Fruit fly (Drosophila melanogaster): Measurements from ENCODE around the gene CG42788.

Gene CG42788

DNA sequence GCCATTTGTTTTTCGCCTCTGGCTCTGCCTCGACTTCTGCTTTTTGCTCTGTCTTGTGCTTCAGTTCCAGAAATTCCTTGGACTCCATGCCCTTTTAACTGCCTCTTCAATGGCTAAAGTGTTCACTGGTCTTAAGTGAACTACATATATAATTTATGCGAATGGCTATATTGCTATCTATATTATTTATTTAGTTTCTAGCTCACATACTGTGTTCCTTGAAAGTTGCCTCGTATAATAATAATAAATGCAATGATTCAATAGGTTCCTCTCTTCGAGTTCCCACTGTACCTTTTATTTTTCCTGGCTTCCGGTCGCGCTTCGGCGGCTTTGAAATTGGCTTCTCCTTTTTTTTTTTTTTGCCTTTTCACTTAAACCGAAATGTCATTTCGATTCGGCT lies 12.0 kb downstream of the CG42788 start (continued):
- no peak for TF ChIP-seq ci (GFP tag; IDR thresholded peaks at IDR 0.05)
- peak; percentile 12 to 14 for TF ChIP-seq dpn (GFP tag; optimal IDR thresholded peaks at IDR 0.05)
- no peak for TF ChIP-seq CkIIα-i1 (GFP tag; IDR thresholded peaks at IDR 0.05)
- no peak for TF ChIP-seq CG15479 (GFP tag; optimal IDR thresholded peaks at IDR 0.05)
- TF ChIP-seq CG9817 (tag; optimal IDR thresholded peaks at IDR 0.05): peak; percentile 46
- TF ChIP-seq CG17186 (GFP tag; optimal IDR thresholded peaks at IDR 0.05): no peak
- no peak for TF ChIP-seq CG5953 (GFP tag; IDR thresholded peaks at IDR 0.05)
- no peak for TF ChIP-seq tup (GFP tag; optimal IDR thresholded peaks at IDR 0.05)
- TF ChIP-seq CG6683 (GFP tag; optimal IDR thresholded peaks at IDR 0.05): no peak
- TF ChIP-seq nmo (GFP tag; optimal IDR thresholded peaks at IDR 0.05): no peak
- no peak for TF ChIP-seq tx (GFP tag; optimal IDR thresholded peaks at IDR 0.05)
- no peak for TF ChIP-seq salm (tag; optimal IDR thresholded peaks at IDR 0.05)
- no peak for TF ChIP-seq maf-S (GFP tag; optimal IDR thresholded peaks at IDR 0.05)
- TF ChIP-seq az2 (GFP tag; optimal IDR thresholded peaks at IDR 0.05): peak; percentile 7
- TF ChIP-seq CG8290 (GFP tag; optimal IDR thresholded peaks at IDR 0.05): no peak
- TF ChIP-seq CG8290 (tag; optimal IDR thresholded peaks at IDR 0.05): peak in 1 of 2 experiments; percentile 31
- no peak for TF ChIP-seq CG5245 (GFP tag; optimal IDR thresholded peaks at IDR 0.05)
- TF ChIP-seq CG8359 (GFP tag; optimal IDR thresholded peaks at IDR 0.05; ENCODE audit: borderline replicate concordance): no peak
- no peak for TF ChIP-seq HmgZ (tag; optimal IDR thresholded peaks at IDR 0.05)
- TF ChIP-seq Taf1 (GFP tag; IDR thresholded peaks at IDR 0.05): no peak
- no peak for TF ChIP-seq CG10431 (GFP tag; optimal IDR thresholded peaks at IDR 0.05)
- TF ChIP-seq org-1 (GFP tag; optimal IDR thresholded peaks at IDR 0.05): no peak
- peak; percentile 66 for TF ChIP-seq lab (GFP tag; optimal IDR thresholded peaks at IDR 0.05)
- TF ChIP-seq pb (GFP tag; optimal IDR thresholded peaks at IDR 0.05): no peak
- TF ChIP-seq CG16815 (GFP tag; optimal IDR thresholded peaks at IDR 0.05): no peak
- peak; percentile 11 for TF ChIP-seq CG7839 (tag; optimal IDR thresholded peaks at IDR 0.05)
- no peak for TF ChIP-seq crp (GFP tag; optimal IDR thresholded peaks at IDR 0.05)
- TF ChIP-seq NK7.1 (GFP tag; optimal IDR thresholded peaks at IDR 0.05): no peak
- no peak for TF ChIP-seq CG9727 (GFP tag; optimal IDR thresholded peaks at IDR 0.05)
- TF ChIP-seq ara (GFP tag; IDR thresholded peaks at IDR 0.05): no peak
- peak; percentile 42 for TF ChIP-seq PHDP (tag; optimal IDR thresholded peaks at IDR 0.05)
- no peak for TF ChIP-seq CG11723 (GFP tag; optimal IDR thresholded peaks at IDR 0.05)
- TF ChIP-seq CG17359 (tag; optimal IDR thresholded peaks at IDR 0.05): peak; percentile 34
- TF ChIP-seq Ptx1 (GFP tag; IDR thresholded peaks at IDR 0.05): peak; percentile 14; the same call in 1 of the 2 replicates
- no peak for TF ChIP-seq tna (GFP tag; IDR thresholded peaks at IDR 0.05; ENCODE audit: partially characterized antibody)
- peak; percentile 81 for TF ChIP-seq CG18599 (GFP tag; optimal IDR thresholded peaks at IDR 0.05)
- TF ChIP-seq CG30403 (GFP tag; optimal IDR thresholded peaks at IDR 0.05): peak; percentile 41
- no peak for TF ChIP-seq Dip3 (GFP tag; optimal IDR thresholded peaks at IDR 0.05)
- TF ChIP-seq dan (GFP tag; IDR thresholded peaks at IDR 0.05): no peak
- no peak for TF ChIP-seq gsb (GFP tag; IDR thresholded peaks at IDR 0.05)
- no peak for TF ChIP-seq ac (GFP tag; optimal IDR thresholded peaks at IDR 0.05)
- TF ChIP-seq tin (GFP tag; optimal IDR thresholded peaks at IDR 0.05): peak; percentile 1
- TF ChIP-seq Sox100B (GFP tag; optimal IDR thresholded peaks at IDR 0.05): no peak
- peak in 1 of 2 experiments; percentile 28 for TF ChIP-seq bsh (GFP tag; optimal IDR thresholded peaks at IDR 0.05)
- no peak for TF ChIP-seq usp (GFP tag; optimal IDR thresholded peaks at IDR 0.05)
- TF ChIP-seq CG8281 (tag; optimal IDR thresholded peaks at IDR 0.05): no peak
- TF ChIP-seq sim (GFP tag; IDR thresholded peaks at IDR 0.05): no peak
- TF ChIP-seq toy (GFP tag; IDR thresholded peaks at IDR 0.05): no peak
- TF ChIP-seq Vsx1 (GFP tag; optimal IDR thresholded peaks at IDR 0.05): no peak
- TF ChIP-seq CG2875 (GFP tag; optimal IDR thresholded peaks at IDR 0.05): no peak
- TF ChIP-seq pan (optimal IDR thresholded peaks at IDR 0.05): no peak
- TF ChIP-seq pan (GFP tag; optimal IDR thresholded peaks at IDR 0.05 in 1 of 2, IDR thresholded peaks at IDR 0.05 in 1 of 2): peak in 1 of 2 experiments; percentile 8
